Worm (Caenorhabditis elegans) whole organism, early embryonic: ENCODE data around the gene T05A7.13.

Experiments
- B0310.2 ChIP-seq: sonication (generic microtip); optimal IDR thresholded peaks from 2 replicates; lab custom pipeline; 2016; ENCODE audit warnings: mild to moderate bottlenecking, missing genetic modification characterization, missing compliant biosample characterization
- F13C5.2 ChIP-seq: sonication (generic microtip); optimal IDR thresholded peaks from 2 replicates; lab custom pipeline; 2017; ENCODE audit warnings: mild to moderate bottlenecking, missing genetic modification characterization, inconsistent platforms, missing compliant biosample characterization
- aly-1 ChIP-seq: sonication (generic microtip); optimal IDR thresholded peaks from 2 replicates; lab custom pipeline; 2016; ENCODE audit warnings: missing genetic modification characterization, missing compliant biosample characterization
- ama-1 ChIP-seq: fragments of 150-350 bp; optimal IDR thresholded peaks from 2 replicates; lab custom pipeline; 2014
- ceh-13 ChIP-seq: fragments of 200-800 bp; sonication (Bioruptor generic); optimal IDR thresholded peaks from 2 replicates; lab custom pipeline; 2018; ENCODE audit warnings: mild to moderate bottlenecking, missing genetic modification characterization, missing compliant biosample characterization
- ceh-36 ChIP-seq: sonication (generic microtip); optimal IDR thresholded peaks from 2 replicates; lab custom pipeline; 2016; ENCODE audit warnings: missing genetic modification characterization, inconsistent platforms, missing compliant biosample characterization
- ets-7 ChIP-seq: sonication (generic microtip); optimal IDR thresholded peaks from 2 replicates; lab custom pipeline; 2016; ENCODE audit warnings: missing genotype, missing genetic modification characterization, missing compliant biosample characterization
- flt-1 ChIP-seq: fragments of 200-800 bp; sonication (Bioruptor generic); IDR thresholded peaks from 2 replicates; pipeline ENCODE4 v1.3.6; 2022; ENCODE audit warnings: missing genetic modification characterization, missing compliant biosample characterization
- hmbx-1 ChIP-seq: sonication (generic microtip); optimal IDR thresholded peaks from 2 replicates; lab custom pipeline; 2016; ENCODE audit warnings: mild to moderate bottlenecking, missing genetic modification characterization, missing compliant biosample characterization
- hmg-4 ChIP-seq: fragments of 200-800 bp; sonication (Bioruptor generic); optimal IDR thresholded peaks from 2 replicates; lab custom pipeline; 2018; ENCODE audit warnings: mild to moderate bottlenecking, missing genetic modification characterization, missing compliant biosample characterization
- hnd-1 ChIP-seq: sonication (generic microtip); optimal IDR thresholded peaks from 2 replicates; lab custom pipeline; 2016; ENCODE audit warnings: missing genetic modification characterization, missing compliant biosample characterization
- pes-1 ChIP-seq: fragments of 200-800 bp; sonication (Bioruptor generic); IDR thresholded peaks from 2 replicates; pipeline ENCODE4 v1.3.6; 2022; ENCODE audit warnings: missing genetic modification reagents, missing genetic modification characterization, missing compliant biosample characterization
- scrt-1 ChIP-seq: fragments of 200-800 bp; sonication (Bioruptor generic); IDR thresholded peaks from 2 replicates; pipeline ENCODE4 v1.3.6; 2022; ENCODE audit warnings: missing genetic modification characterization, missing compliant biosample characterization
- sea-1 ChIP-seq: fragments of 200-800 bp; sonication (Bioruptor generic); conservative IDR thresholded peaks from 2 replicates; pipeline ENCODE4 v1.3.6; 2022; ENCODE audit warnings: missing genetic modification characterization, missing compliant biosample characterization
- tbx-11 ChIP-seq: fragments of 200-800 bp; sonication (Bioruptor generic); IDR thresholded peaks from 2 replicates; pipeline ENCODE4 v1.3.6; 2022; ENCODE audit warnings: missing genetic modification characterization, missing compliant biosample characterization
- tbx-37 ChIP-seq: fragments of 200-800 bp; sonication (Bioruptor generic); conservative IDR thresholded peaks from 2 replicates; pipeline ENCODE4 v1.3.6; 2022; ENCODE audit warnings: missing genetic modification reagents, missing genetic modification characterization, missing compliant biosample characterization
- tra-4 ChIP-seq: sonication (generic microtip); optimal IDR thresholded peaks from 2 replicates; lab custom pipeline; 2017; ENCODE audit warnings: missing genetic modification characterization, missing compliant biosample characterization

T05A7.13 gene

DNA sequence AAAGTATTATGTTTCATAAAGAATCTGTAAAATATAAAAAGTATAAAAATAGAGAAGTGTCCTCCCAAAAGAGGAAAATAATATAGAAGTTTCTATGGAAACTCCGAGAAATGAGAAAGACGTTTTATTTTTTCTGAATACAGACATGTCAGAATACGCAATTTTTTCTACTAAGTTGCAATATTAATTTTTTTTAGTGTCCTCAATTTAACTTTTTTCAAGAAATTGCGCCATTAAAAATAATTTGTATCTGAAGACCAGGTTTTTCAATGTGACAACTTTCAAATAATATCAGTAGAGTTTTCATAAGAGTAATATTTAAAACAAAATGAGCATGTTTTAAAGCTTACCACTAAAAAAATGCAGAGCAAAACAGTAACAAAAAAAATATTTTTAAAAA lies 6.4 kb upstream of the T05A7.13 start, which contains the start of gene fut-5:
Gene fut-5, minus strand, starts transcription at position 101 of the 400 bp plus-strand sequence.
- no peak for TF ChIP-seq aly-1 (tag; lab: Kevin White, UChicago)

DNA sequence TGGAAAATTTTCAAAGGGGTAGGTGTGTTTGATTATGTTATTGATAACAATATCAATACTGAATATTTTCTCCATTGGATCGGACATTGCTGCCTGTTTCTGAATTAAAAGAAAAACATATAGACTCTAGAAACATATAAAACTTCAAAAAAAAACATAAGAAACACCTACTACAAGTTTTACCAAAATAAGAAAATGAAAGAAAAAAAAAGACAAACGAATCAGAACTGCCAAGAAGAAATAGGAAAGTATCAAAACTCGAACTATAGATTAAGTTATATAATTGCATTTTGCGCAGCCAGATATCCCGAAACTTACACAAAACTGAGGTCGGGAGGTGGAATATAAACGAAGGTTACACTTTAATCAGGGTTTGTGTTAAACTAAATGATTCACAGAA lies 4.2 kb upstream of the T05A7.13 start, which contains the start of gene T05A7.11:
Gene T05A7.11, minus strand, starts transcription at position 101 of the 400 bp plus-strand sequence.
- TF ChIP-seq scrt-1 (GFP tag; lab: Robert Waterston, UW) (no peak), F13C5.2 (tag; lab: Kevin White, UChicago) (no peak), ama-1 (lab: Kevin White, UChicago) (no peak), hnd-1 (tag; lab: Kevin White, UChicago) (no peak), ceh-13 (GFP tag; lab: Kevin White, UChicago) (no peak), tbx-37 (no peak), sea-1 (GFP tag; lab: Robert Waterston, UW) (no peak), hmbx-1 (tag; lab: Kevin White, UChicago) (no peak), ceh-36 (tag; lab: Kevin White, UChicago) (no peak), ets-7 (tag; lab: Kevin White, UChicago) (no peak)

DNA sequence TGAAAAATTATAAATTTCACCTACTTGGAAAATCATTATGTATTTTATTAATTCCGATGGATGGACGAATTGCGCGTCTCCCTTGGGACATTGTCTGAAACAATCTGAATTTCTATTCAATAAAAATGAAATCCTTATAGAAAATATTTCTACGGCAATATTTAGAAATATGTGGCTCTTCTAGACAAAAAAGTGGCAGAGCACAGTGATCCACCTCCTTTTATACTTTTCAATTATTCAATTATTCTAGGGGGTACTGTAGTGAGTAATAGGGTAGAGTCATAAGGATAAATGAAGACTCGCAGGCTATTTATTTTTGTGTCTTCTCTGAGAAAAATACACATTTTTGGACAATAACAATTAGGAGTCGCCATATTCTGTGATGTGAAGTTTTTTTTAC lies 2.0 kb upstream of the T05A7.13 start, which contains the start of gene T05A7.12:
Gene T05A7.12, minus strand, starts transcription at position 101 of the 400 bp plus-strand sequence.
- no peak for TF ChIP-seq ets-7 (tag; lab: Kevin White, UChicago)

DNA sequence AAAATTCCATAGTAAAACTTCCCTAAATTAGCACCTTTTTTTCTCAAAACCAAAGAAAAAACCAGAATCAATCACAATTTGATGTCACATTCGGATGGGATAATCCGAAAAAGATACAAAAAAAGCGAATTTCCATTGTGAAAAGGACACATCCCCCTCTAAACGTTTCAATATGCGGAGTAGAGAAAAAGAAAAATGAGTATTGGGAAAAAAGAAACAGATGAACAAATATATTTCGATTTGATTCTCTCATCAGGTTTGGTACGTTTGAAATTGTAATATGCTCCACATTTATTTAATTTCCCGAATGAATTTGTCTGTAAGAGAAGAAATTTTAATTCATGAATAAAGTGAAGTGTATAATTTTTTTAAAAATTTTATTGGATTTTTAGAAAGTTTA lies 2.9 kb downstream of the T05A7.13 start:
- TF ChIP-seq hmg-4 (GFP tag; lab: Kevin White, UChicago), result no peak
- no peak for TF ChIP-seq ceh-36 (tag; lab: Kevin White, UChicago)
- TF ChIP-seq tbx-37, result no peak
- no peak for TF ChIP-seq tra-4
- TF ChIP-seq F13C5.2 (tag; lab: Kevin White, UChicago), result no peak
- TF ChIP-seq ama-1 (lab: Kevin White, UChicago), result no peak
- no peak for TF ChIP-seq scrt-1 (GFP tag; lab: Robert Waterston, UW)
- no peak for TF ChIP-seq sea-1 (GFP tag; lab: Robert Waterston, UW)
- no peak for TF ChIP-seq flt-1 (GFP tag; lab: Robert Waterston, UW)
- TF ChIP-seq pes-1 (GFP tag; lab: Robert Waterston, UW), result no peak
- TF ChIP-seq hnd-1 (tag; lab: Kevin White, UChicago), result no peak
- no peak for TF ChIP-seq ets-7 (tag; lab: Kevin White, UChicago)
- TF ChIP-seq ceh-13 (GFP tag; lab: Kevin White, UChicago), result no peak
- no peak for TF ChIP-seq aly-1 (tag; lab: Kevin White, UChicago)
- TF ChIP-seq tbx-11 (GFP tag; lab: Robert Waterston, UW), result no peak
- no peak for TF ChIP-seq hmbx-1 (tag; lab: Kevin White, UChicago)
- TF ChIP-seq B0310.2 (tag; lab: Kevin White, UChicago), result no peak

DNA sequence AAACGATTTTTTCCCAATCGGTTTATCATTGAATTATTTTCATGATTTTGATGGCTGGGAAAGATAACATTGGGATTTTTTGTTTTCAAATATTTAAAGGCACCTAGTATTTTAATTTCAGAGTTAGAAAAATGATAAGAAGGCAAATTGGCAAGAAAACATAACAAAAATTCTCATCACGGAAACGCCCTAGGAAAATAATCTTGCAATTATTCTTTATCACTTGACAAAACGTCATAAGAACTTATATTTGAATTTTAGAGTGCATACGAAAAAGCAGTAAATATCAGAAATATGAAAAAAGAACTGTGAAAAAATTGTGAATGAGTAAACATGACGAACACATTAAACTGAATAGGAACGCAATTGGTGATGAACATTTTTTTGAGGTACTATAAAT lies 3.8 kb downstream of the T05A7.13 start:
- no peak for TF ChIP-seq hmbx-1 (tag; lab: Kevin White, UChicago)
- TF ChIP-seq scrt-1 (GFP tag; lab: Robert Waterston, UW), result no peak
- no peak for TF ChIP-seq flt-1 (GFP tag; lab: Robert Waterston, UW)
- no peak for TF ChIP-seq tra-4
- no peak for TF ChIP-seq hmg-4 (GFP tag; lab: Kevin White, UChicago)
- no peak for TF ChIP-seq ceh-13 (GFP tag; lab: Kevin White, UChicago)
- TF ChIP-seq ama-1 (lab: Kevin White, UChicago), result no peak
- no peak for TF ChIP-seq ets-7 (tag; lab: Kevin White, UChicago)
- no peak for TF ChIP-seq F13C5.2 (tag; lab: Kevin White, UChicago)

DNA sequence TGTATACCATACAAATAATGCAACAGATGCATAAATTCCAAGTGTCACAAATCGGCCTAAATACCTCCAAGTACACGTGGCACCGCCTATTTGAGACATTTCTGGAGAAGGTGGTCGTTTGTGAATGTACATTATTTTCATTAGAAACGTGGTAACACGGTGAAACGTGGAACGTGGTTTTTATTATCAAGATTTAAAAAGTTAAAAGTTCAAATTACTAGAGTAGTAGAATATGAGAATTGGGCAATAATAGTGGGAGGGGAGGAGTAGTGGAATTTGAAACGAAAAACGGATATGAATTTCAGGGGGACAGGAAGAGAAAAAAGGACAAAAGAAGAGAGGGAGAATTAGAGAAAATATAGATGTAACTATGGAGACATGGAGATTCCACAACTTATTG lies 5.3 kb downstream of the T05A7.13 start, which contains the start of gene fut-6:
Gene fut-6, minus strand, starts transcription at position 101 of the 400 bp plus-strand sequence.
- TF ChIP-seq tbx-11 (GFP tag; lab: Robert Waterston, UW) (no peak), flt-1 (GFP tag; lab: Robert Waterston, UW) (no peak), tbx-37 (no peak), ceh-36 (tag; lab: Kevin White, UChicago) (no peak), hmg-4 (GFP tag; lab: Kevin White, UChicago) (no peak), ceh-13 (GFP tag; lab: Kevin White, UChicago) (no peak), scrt-1 (GFP tag; lab: Robert Waterston, UW) (no peak), B0310.2 (tag; lab: Kevin White, UChicago) (no peak), hnd-1 (tag; lab: Kevin White, UChicago) (no peak), F13C5.2 (tag; lab: Kevin White, UChicago) (no peak), pes-1 (GFP tag; lab: Robert Waterston, UW) (no peak), tra-4 (no peak), aly-1 (tag; lab: Kevin White, UChicago) (no peak), ama-1 (lab: Kevin White, UChicago) (no peak), sea-1 (GFP tag; lab: Robert Waterston, UW) (no peak)

DNA sequence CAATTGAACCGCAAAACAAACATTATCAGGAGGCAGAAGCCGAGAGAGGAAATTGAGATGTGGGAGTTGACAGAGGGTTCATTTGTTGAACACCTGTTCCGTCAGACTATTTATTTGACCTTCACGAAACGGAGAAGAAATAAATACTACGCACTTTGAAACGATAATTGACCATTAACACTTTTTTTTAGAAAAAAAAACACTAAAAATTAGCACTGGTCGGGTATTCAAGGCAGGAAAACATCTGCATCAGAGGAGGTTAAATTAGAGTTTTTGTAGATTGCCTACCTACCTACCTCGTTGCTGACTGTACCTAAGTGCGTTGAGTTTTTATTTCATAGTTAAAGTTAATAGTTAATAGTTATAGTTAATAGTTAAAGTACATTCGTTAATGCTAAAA lies 11.1 kb downstream of the T05A7.13 start:
- TF ChIP-seq hmbx-1 (tag; lab: Kevin White, UChicago) (no peak), hnd-1 (tag; lab: Kevin White, UChicago) (no peak), ceh-13 (GFP tag; lab: Kevin White, UChicago) (no peak), pes-1 (GFP tag; lab: Robert Waterston, UW) (no peak), tbx-37 (no peak), F13C5.2 (tag; lab: Kevin White, UChicago) (no peak), flt-1 (GFP tag; lab: Robert Waterston, UW) (no peak), tbx-11 (GFP tag; lab: Robert Waterston, UW) (no peak), B0310.2 (tag; lab: Kevin White, UChicago) (no peak), ama-1 (lab: Kevin White, UChicago) (no peak), hmg-4 (GFP tag; lab: Kevin White, UChicago) (no peak), sea-1 (GFP tag; lab: Robert Waterston, UW) (no peak), scrt-1 (GFP tag; lab: Robert Waterston, UW) (no peak), ceh-36 (tag; lab: Kevin White, UChicago) (no peak), ets-7 (tag; lab: Kevin White, UChicago) (no peak), tra-4 (no peak)
